Fruit fly (Drosophila melanogaster): ENCODE results near the gene Pmi.

Pmi gene

DNA sequence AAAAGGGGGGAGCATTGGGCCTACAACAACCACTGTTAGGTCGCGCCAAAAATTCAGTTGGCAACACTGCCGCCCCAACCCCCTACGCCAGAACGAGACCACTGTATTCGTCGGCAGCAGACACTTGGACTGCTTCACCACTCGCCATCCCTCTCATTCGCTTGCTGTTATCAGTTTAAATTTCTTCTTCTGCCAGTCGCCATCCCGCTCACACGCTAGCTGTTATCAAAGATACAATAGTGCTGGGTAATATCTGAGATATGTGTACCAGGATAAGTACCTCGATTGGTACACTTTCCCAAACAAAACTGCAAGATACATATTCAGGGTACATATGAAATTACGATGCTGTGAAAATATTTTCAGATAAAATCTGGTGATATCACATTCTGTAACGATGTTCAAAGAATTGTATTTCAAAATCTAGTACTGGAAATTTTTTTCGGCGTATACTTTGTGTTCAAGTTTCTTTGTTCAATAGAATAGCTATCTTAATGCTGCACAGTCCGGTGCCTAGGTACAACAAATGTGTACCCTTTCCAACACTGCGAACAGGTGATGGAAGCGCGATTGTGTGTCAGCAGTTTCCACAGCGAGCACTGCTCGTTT lies 8.9 kb upstream of the Pmi start (continued):
- no peak for TF ChIP-seq sc (optimal IDR thresholded peaks at IDR 0.05)
- peak; percentile 80 for TF ChIP-seq sc (GFP tag; optimal IDR thresholded peaks at IDR 0.05)
- TF ChIP-seq CG8944 (GFP tag; optimal IDR thresholded peaks at IDR 0.05) = peak; percentile 77
- no peak for TF ChIP-seq CG8765 (GFP tag; IDR thresholded peaks at IDR 0.05)
- no peak for TF ChIP-seq lab (GFP tag; optimal IDR thresholded peaks at IDR 0.05)
- TF ChIP-seq slbo (GFP tag; IDR thresholded peaks at IDR 0.05) = peak; percentile 67
- no peak for TF ChIP-seq Sox102F (GFP tag; optimal IDR thresholded peaks at IDR 0.05)
- peak; percentile 31; the same call in 1 of the 2 replicates for TF ChIP-seq cas (GFP tag; IDR thresholded peaks at IDR 0.05)
- peak; percentile 81 for TF ChIP-seq Sry-β (GFP tag; optimal IDR thresholded peaks at IDR 0.05)
- no peak for TF ChIP-seq cg (GFP tag; optimal IDR thresholded peaks at IDR 0.05)
- TF ChIP-seq CG5953 (GFP tag; IDR thresholded peaks at IDR 0.05) = peak; percentile 31; the same call in 1 of the 2 replicates
- peak; percentile 64 for TF ChIP-seq repo (GFP tag; optimal IDR thresholded peaks at IDR 0.05)
- no peak for TF ChIP-seq CG6254 (GFP tag; optimal IDR thresholded peaks at IDR 0.05)
- no peak for TF ChIP-seq pan (optimal IDR thresholded peaks at IDR 0.05)
- TF ChIP-seq pan (GFP tag; optimal IDR thresholded peaks at IDR 0.05 in 1 of 2, IDR thresholded peaks at IDR 0.05 in 1 of 2) = no peak
- TF ChIP-seq CG8388 (GFP tag; optimal IDR thresholded peaks at IDR 0.05) = peak; percentile 72
- TF ChIP-seq Ets97D (GFP tag; optimal IDR thresholded peaks at IDR 0.05) = peak; percentile 74
- TF ChIP-seq BtbVII (GFP tag; optimal IDR thresholded peaks at IDR 0.05) = peak; percentile 85
- TF ChIP-seq CG3838 (GFP tag; optimal IDR thresholded peaks at IDR 0.05) = no peak
- 0 out of 2 replicates have a peak, but pooled peaks have one; percentile 24 for TF ChIP-seq Dref (GFP tag; IDR thresholded peaks at IDR 0.05)
- TF ChIP-seq CG12155 (GFP tag; optimal IDR thresholded peaks at IDR 0.05) = peak; percentile 85
- TF ChIP-seq wor (GFP tag; IDR thresholded peaks at IDR 0.05) = peak; percentile 50
- TF ChIP-seq CG17612 (GFP tag; IDR thresholded peaks at IDR 0.05) = peak; percentile 58
- peak; percentile 14 for TF ChIP-seq gfzf (GFP tag; optimal IDR thresholded peaks at IDR 0.05)
- TF ChIP-seq Doc3 (GFP tag; IDR thresholded peaks at IDR 0.05; ENCODE audit: partially characterized antibody) = no peak
- TF ChIP-seq crol (GFP tag; IDR thresholded peaks at IDR 0.05) = peak; percentile 88
- TF ChIP-seq CG13624 (GFP tag; optimal IDR thresholded peaks at IDR 0.05) = peak; percentile 80
- TF ChIP-seq sd (tag; optimal IDR thresholded peaks at IDR 0.05) = peak; percentile 63
- peak; percentile 93 for TF ChIP-seq CG2120 (GFP tag; optimal IDR thresholded peaks at IDR 0.05)
- peak; percentile 73 for TF ChIP-seq vfl (GFP tag; optimal IDR thresholded peaks at IDR 0.05)
- TF ChIP-seq CG12104 (GFP tag; optimal IDR thresholded peaks at IDR 0.05) = peak; percentile 84
- peak; percentile 57; the same call in 1 of the 2 replicates for TF ChIP-seq CG31224 (GFP tag; IDR thresholded peaks at IDR 0.05)
- peak; percentile 80 for TF ChIP-seq dmrt11E (tag; optimal IDR thresholded peaks at IDR 0.05)
- peak; percentile 60; the same call in 2 of the 3 replicates for TF ChIP-seq ci (GFP tag; IDR thresholded peaks at IDR 0.05)
- peak; percentile 80 for TF ChIP-seq CG9437 (GFP tag; optimal IDR thresholded peaks at IDR 0.05)
- TF ChIP-seq az2 (GFP tag; optimal IDR thresholded peaks at IDR 0.05) = peak; percentile 84
- peak; percentile 71 for TF ChIP-seq HLHmδ (GFP tag; optimal IDR thresholded peaks at IDR 0.05)
- TF ChIP-seq prd (optimal IDR thresholded peaks at IDR 0.05) = no peak
- peak; percentile 80 for TF ChIP-seq prd (GFP tag; IDR thresholded peaks at IDR 0.05)
- TF ChIP-seq otp (GFP tag; IDR thresholded peaks at IDR 0.05) = peak; percentile 6; the same call in 1 of the 3 replicates
- no peak for TF ChIP-seq ro (GFP tag; IDR thresholded peaks at IDR 0.05)
- TF ChIP-seq dysf (GFP tag; IDR thresholded peaks at IDR 0.05) = peak; percentile 81
- peak; percentile 73 for TF ChIP-seq CG7987 (GFP tag; optimal IDR thresholded peaks at IDR 0.05)
- TF ChIP-seq gt (GFP tag; IDR thresholded peaks at IDR 0.05) = no peak
- peak; percentile 82 for TF ChIP-seq Atf6 (GFP tag; IDR thresholded peaks at IDR 0.05)
- no peak for TF ChIP-seq Vsx1 (GFP tag; optimal IDR thresholded peaks at IDR 0.05)
- peak; percentile 54 for TF ChIP-seq wek (GFP tag; optimal IDR thresholded peaks at IDR 0.05)
- no peak for TF ChIP-seq abd-A (tag; optimal IDR thresholded peaks at IDR 0.05)
- peak; percentile 48 for TF ChIP-seq Spps (tag; optimal IDR thresholded peaks at IDR 0.05)
- no peak for TF ChIP-seq CG16813 (GFP tag; IDR thresholded peaks at IDR 0.05; ENCODE audit: partially characterized antibody)
- no peak for TF ChIP-seq bcd (GFP tag; optimal IDR thresholded peaks at IDR 0.05)

Data from whole organism, embryonic.